Fruit fly (Drosophila melanogaster) whole organism, prepupa: Measurements from ENCODE around the gene Cpr66D.
A peak's percentile ranks its signal among the peaks of the same experiment; 100 is the strongest.

Experiments
- Blimp-1 ChIP-seq: fragments of 200-800 bp; sonication (Bioruptor generic); optimal IDR thresholded peaks from 3 replicates; lab custom pipeline; 2017; ENCODE audit warnings: missing biosample characterization, missing genetic modification characterization, mild to moderate bottlenecking, moderate library complexity, missing genetic modification reagents
- CG10669 ChIP-seq: fragments of 200-800 bp; sonication (Bioruptor generic); optimal IDR thresholded peaks from 3 replicates; lab custom pipeline; 2018; ENCODE audit warnings: missing biosample characterization, mild to moderate bottlenecking, missing genetic modification characterization, moderate library complexity
- CG11294 ChIP-seq: fragments of 200-800 bp; sonication (Bioruptor generic); IDR thresholded peaks from 2 replicates; pipeline ENCODE4 v1.3.6; 2022; ENCODE audit warnings: missing biosample characterization, missing genetic modification characterization
- CG11902 ChIP-seq: fragments of 200-800 bp; sonication (Bioruptor generic); optimal IDR thresholded peaks from 3 replicates; lab custom pipeline; 2016; ENCODE audit warnings: missing biosample characterization, missing genetic modification characterization
- CG15336 ChIP-seq: fragments of 200-800 bp; sonication (Bioruptor generic); IDR thresholded peaks from 2 replicates; pipeline ENCODE4 v1.3.6; 2022; ENCODE audit warnings: missing biosample characterization, missing genetic modification characterization
- CG16779 ChIP-seq: fragments of 200-800 bp; sonication (Bioruptor generic); optimal IDR thresholded peaks from 3 replicates; lab custom pipeline; 2017; ENCODE audit warnings: missing biosample characterization, mild to moderate bottlenecking, missing genetic modification characterization
- CG3032 ChIP-seq: fragments of 200-800 bp; optimal IDR thresholded peaks from 2 replicates; lab custom pipeline; 2019; ENCODE audit warnings: missing biosample characterization, mild to moderate bottlenecking, missing genetic modification characterization, moderate library complexity
- CG31627 ChIP-seq: fragments of 200-800 bp; sonication (Bioruptor generic); optimal IDR thresholded peaks from 3 replicates; lab custom pipeline; 2016; ENCODE audit warnings: missing biosample characterization, missing genetic modification characterization
- CG32006 ChIP-seq: fragments of 200-800 bp; sonication (Bioruptor generic); optimal IDR thresholded peaks from 3 replicates; lab custom pipeline; 2017; ENCODE audit warnings: missing biosample characterization, mild to moderate bottlenecking, missing genetic modification characterization
- CG34406 ChIP-seq: fragments of 200-800 bp; sonication (Bioruptor generic); optimal IDR thresholded peaks from 3 replicates; lab custom pipeline; 2016; ENCODE audit warnings: missing biosample characterization, missing genetic modification characterization
- CG3919 ChIP-seq: fragments of 200-800 bp; sonication (Bioruptor generic); optimal IDR thresholded peaks from 3 replicates; lab custom pipeline; 2016; ENCODE audit warnings: missing biosample characterization, missing genetic modification characterization
- CG4318 ChIP-seq: fragments of 200-800 bp; sonication (Bioruptor generic); optimal IDR thresholded peaks from 3 replicates; lab custom pipeline; 2017; ENCODE audit warnings: missing biosample characterization, mild to moderate bottlenecking, missing genetic modification characterization
- CG6163 ChIP-seq: fragments of 200-800 bp; sonication (Bioruptor generic); IDR thresholded peaks from 3 replicates; pipeline ENCODE4 v1.3.6; 2022; ENCODE audit warnings: missing biosample characterization, missing genetic modification characterization
- CG6276 ChIP-seq: fragments of 200-800 bp; sonication (Bioruptor generic); optimal IDR thresholded peaks from 2 replicates; lab custom pipeline; 2017; ENCODE audit warnings: missing biosample characterization, mild to moderate bottlenecking, missing genetic modification characterization
- CG6808 ChIP-seq: fragments of 200-800 bp; sonication (Bioruptor generic); optimal IDR thresholded peaks from 3 replicates; lab custom pipeline; 2017; ENCODE audit warnings: missing biosample characterization, missing genetic modification characterization, mild to moderate bottlenecking, moderate library complexity, missing genetic modification reagents
- CG6854 ChIP-seq: fragments of 200-800 bp; sonication (Bioruptor generic); optimal IDR thresholded peaks from 2 replicates; lab custom pipeline; 2017; ENCODE audit warnings: missing biosample characterization, mild to moderate bottlenecking, missing genetic modification characterization
- CG7368 ChIP-seq: fragments of 200-800 bp; sonication (Bioruptor generic); optimal IDR thresholded peaks from 3 replicates; lab custom pipeline; 2016; ENCODE audit warnings: missing biosample characterization, missing genetic modification characterization
- CG8119 ChIP-seq: fragments of 200-800 bp; sonication (Bioruptor generic); IDR thresholded peaks from 3 replicates; pipeline ENCODE4 v1.3.6; 2022; ENCODE audit warnings: missing biosample characterization, missing genetic modification characterization
- CG9139 ChIP-seq: fragments of 200-800 bp; sonication (Bioruptor generic); optimal IDR thresholded peaks from 3 replicates; lab custom pipeline; 2017; ENCODE audit warnings: missing biosample characterization, mild to moderate bottlenecking, missing genetic modification characterization
- Eip75B ChIP-seq: fragments of 200-800 bp; sonication (Bioruptor generic); optimal IDR thresholded peaks from 3 replicates; lab custom pipeline; 2016; ENCODE audit warnings: missing biosample characterization, missing genetic modification characterization
- Eip78C ChIP-seq: fragments of 200-800 bp; sonication (Bioruptor generic); peaks from one replicate; lab custom pipeline; 2016; ENCODE audit warnings: missing biosample characterization, missing genetic modification characterization
- Eip93F ChIP-seq: fragments of 200-800 bp; sonication (Bioruptor generic); optimal IDR thresholded peaks from 2 replicates; lab custom pipeline; 2016; ENCODE audit warnings: missing biosample characterization, mild to moderate bottlenecking, missing genetic modification characterization
- Ets21C ChIP-seq: fragments of 200-800 bp; sonication (Bioruptor generic); optimal IDR thresholded peaks from 3 replicates; lab custom pipeline; 2016; ENCODE audit warnings: missing biosample characterization, missing genetic modification characterization
- Gug ChIP-seq: fragments of 200-800 bp; sonication (Bioruptor generic); IDR thresholded peaks from 2 replicates; pipeline ENCODE4 v1.3.6; 2022; ENCODE audit warnings: missing biosample characterization, missing genetic modification characterization
- Hr38 ChIP-seq: sonication (Bioruptor generic); optimal IDR thresholded peaks from 2 replicates; lab custom pipeline; 2016; ENCODE audit warnings: missing biosample characterization, missing genetic modification characterization
- Hr39 ChIP-seq: fragments of 200-800 bp; sonication (Bioruptor generic); optimal IDR thresholded peaks from 2 replicates; lab custom pipeline; 2016; ENCODE audit warnings: missing biosample characterization, missing genetic modification characterization
- Hr4 ChIP-seq: fragments of 200-800 bp; sonication (Bioruptor generic); optimal IDR thresholded peaks from 3 replicates; lab custom pipeline; 2016; ENCODE audit warnings: missing biosample characterization, missing genetic modification characterization
- OdsH ChIP-seq: fragments of 200-800 bp; sonication (Bioruptor generic); optimal IDR thresholded peaks from 3 replicates; lab custom pipeline; 2016; ENCODE audit warnings: missing biosample characterization, missing genetic modification characterization
- Smox ChIP-seq: fragments of 200-800 bp; sonication (Bioruptor generic); optimal IDR thresholded peaks from 3 replicates; lab custom pipeline; 2016; ENCODE audit warnings: missing biosample characterization, missing genetic modification characterization
- Sox102F ChIP-seq: fragments of 200-800 bp; sonication (Bioruptor generic); optimal IDR thresholded peaks from 2 replicates; lab custom pipeline; 2016; ENCODE audit warnings: missing biosample characterization, mild to moderate bottlenecking, missing genetic modification characterization
- Sox14 ChIP-seq: fragments of 200-800 bp; sonication (Bioruptor generic); optimal IDR thresholded peaks from 3 replicates; lab custom pipeline; 2016; ENCODE audit warnings: missing biosample characterization, missing genetic modification characterization
- achi ChIP-seq: fragments of 200-800 bp; sonication (Bioruptor generic); optimal IDR thresholded peaks from 3 replicates; lab custom pipeline; 2016; ENCODE audit warnings: missing biosample characterization, missing genetic modification characterization
- dsx ChIP-seq: fragments of 200-800 bp; optimal IDR thresholded peaks from 3 replicates; lab custom pipeline; 2019; ENCODE audit warnings: missing biosample characterization, mild to moderate bottlenecking, missing genetic modification characterization, moderate library complexity; ENCODE audit not compliant: poor library complexity, severe bottlenecking
- eg ChIP-seq: fragments of 200-800 bp; sonication (Bioruptor generic); IDR thresholded peaks from 3 replicates; pipeline ENCODE4 v1.3.6; 2022; ENCODE audit warnings: missing biosample characterization, missing genetic modification characterization
- esn ChIP-seq: fragments of 200-800 bp; sonication (Bioruptor generic); optimal IDR thresholded peaks from 2 replicates; lab custom pipeline; 2016; ENCODE audit warnings: missing biosample characterization, mild to moderate bottlenecking, missing genetic modification characterization, moderate library complexity
- fkh ChIP-seq: fragments of 200-800 bp; sonication (Bioruptor generic); optimal IDR thresholded peaks from 3 replicates; lab custom pipeline; 2017; ENCODE audit warnings: missing biosample characterization, mild to moderate bottlenecking, missing genetic modification characterization, moderate library complexity
- net ChIP-seq: fragments of 200-800 bp; sonication (Bioruptor generic); optimal IDR thresholded peaks from 3 replicates; lab custom pipeline; 2016; ENCODE audit warnings: missing biosample characterization, missing genetic modification characterization
- pdm3 ChIP-seq: fragments of 200-800 bp; sonication (Bioruptor generic); optimal IDR thresholded peaks from 3 replicates; lab custom pipeline; 2016; ENCODE audit warnings: missing biosample characterization, missing genetic modification characterization
- salr ChIP-seq, 2 experiments: fragments of 200-800 bp; sonication (Bioruptor generic); optimal IDR thresholded peaks; 3 replicates each; lab custom pipeline; 2016 to 2018; ENCODE audit warnings: missing biosample characterization in 2 of 2, missing genetic modification characterization in 2 of 2, mild to moderate bottlenecking in 1 of 2
- spab ChIP-seq: fragments of 200-800 bp; sonication (Bioruptor generic); optimal IDR thresholded peaks from 2 replicates; lab custom pipeline; 2017; ENCODE audit warnings: missing biosample characterization, mild to moderate bottlenecking, missing genetic modification characterization, missing genetic modification reagents
- ss ChIP-seq, 2 experiments: fragments of 200-800 bp; sonication (Bioruptor generic); optimal IDR thresholded peaks; 2 replicates in 1 of 2; 3 replicates in 1 of 2; lab custom pipeline; 2017 to 2018; ENCODE audit warnings: mild to moderate bottlenecking in 2 of 2, missing biosample characterization in 2 of 2, missing genetic modification characterization in 2 of 2, moderate library complexity in 1 of 2
- svp ChIP-seq: fragments of 200-800 bp; sonication (Bioruptor generic); peaks from one replicate; lab custom pipeline; 2016; ENCODE audit warnings: missing biosample characterization, missing genetic modification characterization
- topi ChIP-seq: fragments of 200-800 bp; sonication (Bioruptor generic); optimal IDR thresholded peaks from 3 replicates; lab custom pipeline; 2016; ENCODE audit warnings: missing biosample characterization, missing genetic modification characterization
- vri ChIP-seq: fragments of 200-800 bp; sonication (Bioruptor generic); optimal IDR thresholded peaks from 3 replicates; lab custom pipeline; 2016; ENCODE audit warnings: missing biosample characterization, mild to moderate bottlenecking, missing genetic modification characterization

The Cpr66D gene

dm6 chr3L:8661793-8662669, 21.8 kb downstream of the Cpr66D start (continued):
- TF ChIP-seq Eip78C (peak; percentile 89), svp (GFP tag; lab: Kevin White, UChicago) (peak; percentile 85), Eip93F (GFP tag; lab: Kevin White, UChicago) (no peak), topi (peak; percentile 14), CG15336 (no peak), OdsH (GFP tag; lab: Kevin White, UChicago) (peak; percentile 33), Hr4 (GFP tag; lab: Kevin White, UChicago) (no peak), achi (peak; percentile 36), CG32006 (GFP tag; lab: Kevin White, UChicago) (no peak), vri (GFP tag; lab: Kevin White, UChicago) (no peak), CG4318 (GFP tag; lab: Kevin White, UChicago) (no peak), spab (GFP tag; lab: Kevin White, UChicago) (peak; percentile 37), Blimp-1 (no peak), CG9139 (GFP tag; lab: Kevin White, UChicago) (peak; percentile 3), CG6854 (no peak), CG11294 (GFP tag; lab: Robert Waterston, UW) (no peak), Gug (GFP tag; lab: Robert Waterston, UW) (no peak), CG11902 (GFP tag; lab: Kevin White, UChicago) (peak; percentile 4), esn (GFP tag; lab: Kevin White, UChicago) (peak; percentile 29), ss (GFP tag; optimal IDR thresholded peaks at IDR 0.05; lab: Kevin White, UChicago) (peak in 1 of 2 experiments; percentile 32), CG3919 (peak; percentile 25), fkh (GFP tag; lab: Kevin White, UChicago) (no peak), CG31627 (no peak), pdm3 (GFP tag; lab: Kevin White, UChicago) (peak; percentile 47), Hr39 (GFP tag; lab: Kevin White, UChicago) (peak; percentile 3), net (GFP tag; lab: Kevin White, UChicago) (no peak), CG7368 (GFP tag; lab: Kevin White, UChicago) (no peak), Hr38 (no peak), CG6163 (GFP tag; lab: Robert Waterston, UW) (no peak), CG10669 (peak; percentile 28), eg (no peak), CG8119 (GFP tag; lab: Robert Waterston, UW) (no peak), dsx (GFP tag; lab: Kevin White, UChicago) (peak; percentile 30), CG16779 (tag; lab: Kevin White, UChicago) (no peak), Sox14 (GFP tag; lab: Kevin White, UChicago) (no peak)
- TF ChIP-seq, all 60 proteins: peak for 29

dm6 chr3L:8666098-8666497, 25.9 kb downstream of the Cpr66D start:
- TF ChIP-seq CG34406 (no peak), achi (no peak), CG3032 (tag; lab: Kevin White, UChicago) (no peak), Sox14 (GFP tag; lab: Kevin White, UChicago) (no peak), CG6808 (GFP tag; lab: Kevin White, UChicago) (no peak), fkh (GFP tag; lab: Kevin White, UChicago) (no peak), OdsH (GFP tag; lab: Kevin White, UChicago) (no peak), CG6276 (GFP tag; lab: Kevin White, UChicago) (no peak), Hr38 (no peak), Eip78C (no peak), Smox (GFP tag; lab: Kevin White, UChicago) (no peak), Eip75B (GFP tag; lab: Kevin White, UChicago) (no peak), spab (GFP tag; lab: Kevin White, UChicago) (no peak), CG4318 (GFP tag; lab: Kevin White, UChicago) (no peak), salr (GFP tag; optimal IDR thresholded peaks at IDR 0.05; lab: Kevin White, UChicago) (no peak), Ets21C (GFP tag; lab: Kevin White, UChicago) (no peak), Sox102F (GFP tag; lab: Kevin White, UChicago) (no peak)
